Fruit fly (Drosophila melanogaster) whole organism, embryonic: Measurements from ENCODE around the gene CG7656.

Source experiments
- Asciz ChIP-seq: fragments of 200-800 bp; sonication (Bioruptor generic); optimal IDR thresholded peaks from 2 replicates; lab custom pipeline; 2017; ENCODE audit warnings: missing biosample characterization, mild to moderate bottlenecking, missing genetic modification characterization, missing genetic modification reagents
- Awh ChIP-seq: fragments of 200-800 bp; sonication (Bioruptor generic); IDR thresholded peaks from 2 replicates; pipeline ENCODE4, ENCODE4 v1.3.6; 2022; ENCODE audit warnings: missing biosample characterization, missing genetic modification characterization
- BtbVII ChIP-seq: fragments of 200-800 bp; sonication (Bioruptor generic); optimal IDR thresholded peaks from 3 replicates; lab custom pipeline; 2017; ENCODE audit warnings: missing biosample characterization, mild to moderate bottlenecking, missing genetic modification characterization
- CG11456 ChIP-seq: fragments of 200-800 bp; sonication (Bioruptor generic); IDR thresholded peaks from 3 replicates; pipeline ENCODE4 v1.3.6; 2022; ENCODE audit warnings: missing biosample characterization, missing genetic modification characterization
- CG12219 ChIP-seq: fragments of 200-800 bp; sonication (Bioruptor generic); optimal IDR thresholded peaks from 3 replicates; lab custom pipeline; 2018; ENCODE audit warnings: missing biosample characterization, mild to moderate bottlenecking, missing genetic modification characterization
- CG14014 ChIP-seq: fragments of 200-800 bp; sonication (Bioruptor generic); IDR thresholded peaks from 2 replicates; pipeline ENCODE4 v1.3.6; 2022; ENCODE audit warnings: missing biosample characterization, missing genetic modification characterization
- CG14710 ChIP-seq: fragments of 200-800 bp; sonication (Bioruptor generic); optimal IDR thresholded peaks from 3 replicates; lab custom pipeline; 2019; ENCODE audit warnings: missing biosample characterization, mild to moderate bottlenecking, missing genetic modification characterization, moderate library complexity
- CG15073 ChIP-seq: fragments of 200-800 bp; sonication (Bioruptor generic); optimal IDR thresholded peaks from 2 replicates; lab custom pipeline; 2016; ENCODE audit warnings: missing biosample characterization, missing genetic modification characterization
- CG1602 ChIP-seq: fragments of 200-800 bp; sonication (Bioruptor generic); optimal IDR thresholded peaks from 3 replicates; lab custom pipeline; 2016; ENCODE audit warnings: missing biosample characterization, missing genetic modification characterization
- CG16863 ChIP-seq: fragments of 200-800 bp; sonication (Bioruptor generic); optimal IDR thresholded peaks from 3 replicates; lab custom pipeline; 2016; ENCODE audit warnings: missing biosample characterization, missing genetic modification characterization
- CG17612 ChIP-seq: fragments of 200-800 bp; sonication (Bioruptor generic); IDR thresholded peaks from 2 replicates; pipeline ENCODE4 v1.3.6; 2022; ENCODE audit warnings: missing biosample characterization, missing genetic modification characterization
- CG2678 ChIP-seq: fragments of 200-800 bp; sonication (Bioruptor generic); optimal IDR thresholded peaks from 3 replicates; lab custom pipeline; 2019; ENCODE audit warnings: missing biosample characterization, mild to moderate bottlenecking, missing genetic modification characterization, moderate library complexity
- CG30403 ChIP-seq: fragments of 200-800 bp; sonication (Bioruptor generic); optimal IDR thresholded peaks from 3 replicates; lab custom pipeline; 2016; ENCODE audit warnings: missing biosample characterization, missing genetic modification characterization
- CG32772 ChIP-seq: fragments of 200-800 bp; sonication (Bioruptor generic); IDR thresholded peaks from 2 replicates; pipeline ENCODE4 v1.3.6; 2022; ENCODE audit warnings: missing biosample characterization, missing genetic modification characterization
- CG33213 ChIP-seq: fragments of 200-800 bp; sonication (Bioruptor generic); optimal IDR thresholded peaks from 3 replicates; lab custom pipeline; 2016; ENCODE audit warnings: missing biosample characterization, missing genetic modification characterization
- CG34422 ChIP-seq: fragments of 200-800 bp; sonication (Bioruptor generic); IDR thresholded peaks from 3 replicates; pipeline ENCODE4 v1.3.6; 2022; ENCODE audit warnings: missing biosample characterization, missing genetic modification characterization
- CG4328 ChIP-seq: fragments of 200-800 bp; sonication (Bioruptor generic); optimal IDR thresholded peaks from 3 replicates; lab custom pipeline; 2017; ENCODE audit warnings: missing biosample characterization, missing genetic modification reagents, missing genetic modification characterization
- CG4854 ChIP-seq: fragments of 200-800 bp; sonication (Bioruptor generic); optimal IDR thresholded peaks from 2 replicates; lab custom pipeline; 2016; ENCODE audit warnings: missing biosample characterization, missing genetic modification characterization, inconsistent platforms
- CG7963 ChIP-seq: fragments of 200-800 bp; sonication (Bioruptor generic); IDR thresholded peaks from 3 replicates; pipeline ENCODE4 v1.3.6; 2022; ENCODE audit warnings: missing biosample characterization, missing genetic modification characterization; ENCODE audit not compliant: partially characterized antibody
- CG7987 ChIP-seq: fragments of 200-800 bp; sonication (Bioruptor generic); optimal IDR thresholded peaks from 2 replicates; lab custom pipeline; 2018; ENCODE audit warnings: missing biosample characterization, mild to moderate bottlenecking, missing genetic modification characterization, moderate library complexity
- Dip2 ChIP-seq: fragments of 200-800 bp; sonication (Bioruptor generic); IDR thresholded peaks from 2 replicates; pipeline ENCODE4 v1.3.6; 2022; ENCODE audit warnings: missing biosample characterization, missing genetic modification characterization
- Gug ChIP-seq: fragments of 200-800 bp; sonication (Bioruptor generic); IDR thresholded peaks from 4 replicates; pipeline ENCODE4 v1.3.6; 2022; ENCODE audit warnings: missing biosample characterization, missing genetic modification characterization
- Hey ChIP-seq: fragments of 200-800 bp; sonication (Bioruptor generic); optimal IDR thresholded peaks from 3 replicates; lab custom pipeline; 2018; ENCODE audit warnings: missing biosample characterization, mild to moderate bottlenecking, missing genetic modification characterization
- Hmx ChIP-seq: fragments of 200-800 bp; sonication (Bioruptor generic); optimal IDR thresholded peaks from 2 replicates; lab custom pipeline; 2016; ENCODE audit warnings: missing biosample characterization, missing genetic modification characterization
- Hr3 ChIP-seq: fragments of 200-800 bp; sonication (Bioruptor generic); optimal IDR thresholded peaks from 3 replicates; lab custom pipeline; 2016; ENCODE audit warnings: missing biosample characterization, missing genetic modification characterization
- Hr39 ChIP-seq: fragments of >200 bp; optimal IDR thresholded peaks from 2 replicates; lab custom pipeline; 2017
- Lim3 ChIP-seq: fragments of 200-800 bp; sonication (Bioruptor generic); IDR thresholded peaks from 2 replicates; pipeline ENCODE4 v1.3.6; 2022; ENCODE audit warnings: missing biosample characterization, missing genetic modification characterization
- Oli ChIP-seq: fragments of 200-800 bp; sonication (Bioruptor generic); optimal IDR thresholded peaks from 2 replicates; lab custom pipeline; 2018; ENCODE audit warnings: missing biosample characterization, mild to moderate bottlenecking, missing genetic modification characterization, moderate library complexity
- Poxn ChIP-seq: fragments of 200-800 bp; sonication (Bioruptor generic); IDR thresholded peaks from 2 replicates; pipeline ENCODE4 v1.3.6; 2022; ENCODE audit warnings: missing biosample characterization, missing genetic modification characterization
- Sox100B ChIP-seq: fragments of 200-800 bp; sonication (Bioruptor generic); optimal IDR thresholded peaks from 3 replicates; lab custom pipeline; 2018; ENCODE audit warnings: missing biosample characterization, mild to moderate bottlenecking, missing genetic modification characterization
- Sry-β ChIP-seq: fragments of 200-800 bp; sonication (Bioruptor generic); optimal IDR thresholded peaks from 2 replicates; lab custom pipeline; 2018; ENCODE audit warnings: missing biosample characterization, mild to moderate bottlenecking, missing genetic modification characterization, moderate library complexity
- Trl ChIP-seq, 3 experiments: fragments of >200 bp in 2 of 3; fragments of 200-800 bp in 1 of 3; sonication (Bioruptor generic) in 1 of 3; optimal IDR thresholded peaks; 2 replicates in 1 of 3; 3 replicates in 2 of 3; lab custom pipeline; 2016 to 2017; ENCODE audit warnings: missing biosample characterization in 1 of 3, missing genetic modification characterization in 1 of 3
- ash1 ChIP-seq: fragments of 200-800 bp; sonication (Bioruptor generic); optimal IDR thresholded peaks from 2 replicates; lab custom pipeline; 2018; ENCODE audit warnings: missing biosample characterization, mild to moderate bottlenecking, missing genetic modification characterization
- az2 ChIP-seq: fragments of 200-800 bp; sonication (Bioruptor generic); optimal IDR thresholded peaks from 3 replicates; lab custom pipeline; 2016; ENCODE audit warnings: missing biosample characterization, missing genetic modification characterization
- bcd ChIP-seq: fragments of 200-800 bp; sonication (Bioruptor generic); optimal IDR thresholded peaks from 2 replicates; lab custom pipeline; 2017; ENCODE audit warnings: missing biosample characterization, mild to moderate bottlenecking, missing genetic modification characterization
- br ChIP-seq: fragments of >200 bp; optimal IDR thresholded peaks from 2 replicates; lab custom pipeline; 2017
- corto ChIP-seq: fragments of 200-800 bp; sonication (Bioruptor generic); optimal IDR thresholded peaks from 2 replicates; lab custom pipeline; 2016; ENCODE audit warnings: missing biosample characterization, mild to moderate bottlenecking, missing genetic modification characterization, moderate library complexity
- dan ChIP-seq: fragments of 200-800 bp; sonication (Bioruptor generic); IDR thresholded peaks from 2 replicates; pipeline ENCODE4 v1.3.6; 2022; ENCODE audit warnings: missing biosample characterization, missing genetic modification characterization
- eyg ChIP-seq: fragments of 200-800 bp; sonication (Bioruptor generic); optimal IDR thresholded peaks from 3 replicates; lab custom pipeline; 2016; ENCODE audit warnings: missing biosample characterization, missing genetic modification characterization
- gcm ChIP-seq: fragments of 200-800 bp; sonication (Bioruptor generic); optimal IDR thresholded peaks from 2 replicates; lab custom pipeline; 2019; ENCODE audit warnings: missing biosample characterization, mild to moderate bottlenecking, missing genetic modification characterization, moderate library complexity
- gt ChIP-seq: fragments of 200-800 bp; sonication (Bioruptor generic); IDR thresholded peaks from 2 replicates; pipeline ENCODE4 v1.3.6; 2022; ENCODE audit warnings: missing biosample characterization, missing genetic modification characterization
- luna ChIP-seq: fragments of 200-800 bp; sonication (Bioruptor generic); optimal IDR thresholded peaks from 2 replicates; lab custom pipeline; 2016; ENCODE audit warnings: missing biosample characterization, missing genetic modification characterization
- maf-S ChIP-seq: fragments of 200-800 bp; sonication (Bioruptor generic); optimal IDR thresholded peaks from 2 replicates; lab custom pipeline; 2016; ENCODE audit warnings: missing biosample characterization, missing genetic modification characterization
- pho ChIP-seq: fragments of 200-800 bp; sonication (Bioruptor generic); optimal IDR thresholded peaks from 2 replicates; lab custom pipeline; 2016; ENCODE audit warnings: missing biosample characterization, missing genetic modification characterization
- pnt ChIP-seq: fragments of 200-800 bp; sonication (Bioruptor generic); optimal IDR thresholded peaks from 3 replicates; lab custom pipeline; 2016; ENCODE audit warnings: missing biosample characterization, missing genetic modification characterization
- schlank ChIP-seq: fragments of 200-800 bp; sonication (Bioruptor generic); optimal IDR thresholded peaks from 2 replicates; lab custom pipeline; 2018; ENCODE audit warnings: missing biosample characterization, mild to moderate bottlenecking, missing genetic modification characterization
- so ChIP-seq: fragments of 200-800 bp; sonication (Bioruptor generic); IDR thresholded peaks from 3 replicates; pipeline ENCODE4 v1.3.6; 2022; ENCODE audit warnings: missing biosample characterization, missing genetic modification characterization
- sob ChIP-seq: fragments of 200-800 bp; sonication (Bioruptor generic); IDR thresholded peaks from 2 replicates; pipeline ENCODE4 v1.3.6; 2022; ENCODE audit warnings: missing biosample characterization, missing genetic modification characterization
- tap ChIP-seq: fragments of 200-800 bp; optimal IDR thresholded peaks from 3 replicates; lab custom pipeline; 2019; ENCODE audit warnings: missing biosample characterization, mild to moderate bottlenecking, missing genetic modification characterization, moderate library complexity
- tll ChIP-seq, 2 experiments: fragments of 200-800 bp in 1 of 2; fragments of >200 bp in 1 of 2; sonication (Bioruptor generic) in 1 of 2; optimal IDR thresholded peaks; 2 replicates each; lab custom pipeline; 2017 to 2019; ENCODE audit warnings: missing biosample characterization in 2 of 2, missing genetic modification characterization in 2 of 2, mild to moderate bottlenecking in 1 of 2, moderate library complexity in 1 of 2

Gene CG7656

DNA sequence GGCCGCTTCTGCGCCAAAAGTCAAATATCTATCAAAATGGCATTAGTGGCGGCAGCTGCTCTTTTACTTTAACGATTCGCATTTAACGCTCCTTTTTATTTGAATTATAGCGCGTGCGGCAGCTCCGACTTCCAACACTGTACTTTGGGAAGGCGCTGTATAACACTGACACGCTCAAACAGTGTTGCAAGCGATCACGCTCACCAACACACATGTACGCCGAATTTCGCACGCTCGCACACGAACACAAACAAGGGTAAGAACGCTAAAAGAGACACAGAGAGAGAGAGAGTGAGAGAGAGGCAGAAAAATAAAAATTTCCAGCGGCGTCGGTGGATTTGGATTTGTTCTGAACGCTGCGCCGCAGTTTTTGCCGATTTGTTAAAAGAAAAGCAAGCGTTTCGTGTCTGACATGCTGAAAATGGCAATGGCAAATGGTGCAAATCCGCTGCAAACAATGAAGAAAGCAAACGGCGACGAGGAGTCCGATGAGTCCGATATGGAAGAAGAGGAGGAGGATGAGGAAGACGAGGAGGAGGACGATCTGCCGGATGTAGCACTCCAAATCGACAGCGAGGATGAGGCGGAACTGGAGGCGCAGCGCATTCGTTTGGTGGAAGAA, 31.8 kb upstream of the CG7656 start, which contains the start of gene Phs (continued):
- TF ChIP-seq CG7987 (GFP tag; lab: Kevin White, UChicago) (peak; percentile 88), CG4328 (GFP tag; lab: Kevin White, UChicago) (peak; percentile 51), Hr3 (GFP tag; lab: Kevin White, UChicago) (peak; percentile 55), Hey (tag; lab: Kevin White, UChicago) (no peak), maf-S (peak; percentile 87), gt (peak; percentile 12; the same call in 1 of the 2 replicates), Oli (tag; lab: Kevin White, UChicago) (peak; percentile 9), Gug (GFP tag; lab: Robert Waterston, UW) (peak; percentile 80), bcd (peak; percentile 76), Trl (optimal IDR thresholded peaks at IDR 0.05; lab: Kevin White, UChicago) (peak; percentile 90 to 92), Trl (GFP tag; optimal IDR thresholded peaks at IDR 0.05; lab: Kevin White, UChicago) (peak; percentile 92), CG7963 (no peak), CG32772 (GFP tag; lab: Robert Waterston, UW) (peak; percentile 64; the same call in 1 of the 2 replicates), CG1602 (peak; percentile 60), schlank (tag; lab: Kevin White, UChicago) (peak; percentile 64), eyg (GFP tag; lab: Kevin White, UChicago) (peak; percentile 80), dan (GFP tag; lab: Robert Waterston, UW) (no peak), CG34422 (peak; percentile 74; the same call in 1 of the 3 replicates), Hmx (GFP tag; lab: Kevin White, UChicago) (peak; percentile 29), Hr39 (peak; percentile 72), Asciz (peak; percentile 47), Sry-β (GFP tag; lab: Kevin White, UChicago) (no peak), br (lab: Kevin White, UChicago) (no peak), so (GFP tag; lab: Robert Waterston, UW) (peak; percentile 68; the same call in 2 of the 3 replicates), CG4854 (GFP tag; lab: Kevin White, UChicago) (peak; percentile 77), Dip2 (GFP tag; lab: Robert Waterston, UW) (no peak), pho (GFP tag; lab: Kevin White, UChicago) (peak; percentile 76), CG14014 (peak; percentile 69), luna (GFP tag; lab: Kevin White, UChicago) (peak; percentile 75), CG30403 (GFP tag; lab: Kevin White, UChicago) (peak; percentile 78), Sox100B (GFP tag; lab: Kevin White, UChicago) (peak; percentile 21), Lim3 (GFP tag; lab: Robert Waterston, UW) (no peak), Awh (GFP tag; lab: Robert Waterston, UW) (peak; percentile 62; the same call in 1 of the 2 replicates), ash1 (GFP tag; lab: Kevin White, UChicago) (peak; percentile 82), CG2678 (tag; lab: Kevin White, UChicago) (peak; percentile 38), tap (tag; lab: Kevin White, UChicago) (no peak), CG33213 (peak; percentile 92), CG11456 (GFP tag; lab: Robert Waterston, UW) (peak; percentile 90), CG17612 (GFP tag; lab: Robert Waterston, UW) (peak; percentile 53; the same call in 1 of the 2 replicates), CG15073 (GFP tag; lab: Kevin White, UChicago) (no peak), BtbVII (GFP tag; lab: Kevin White, UChicago) (peak; percentile 52), sob (GFP tag; lab: Robert Waterston, UW) (peak; percentile 96), tll (GFP tag; optimal IDR thresholded peaks at IDR 0.05; lab: Kevin White, UChicago) (no peak), CG14710 (tag; lab: Kevin White, UChicago) (peak; percentile 75), gcm (GFP tag; lab: Kevin White, UChicago) (peak; percentile 13), az2 (peak; percentile 69), pnt (GFP tag; lab: Kevin White, UChicago) (peak; percentile 64), CG16863 (GFP tag; lab: Kevin White, UChicago) (peak; percentile 80), corto (GFP tag; lab: Kevin White, UChicago) (peak; percentile 59), Poxn (peak; percentile 8; the same call in 1 of the 2 replicates), CG12219 (GFP tag; lab: Kevin White, UChicago) (no peak)
